Fruit fly (Drosophila melanogaster): Measurements from ENCODE around the gene rdgC.

rdgC gene

DNA sequence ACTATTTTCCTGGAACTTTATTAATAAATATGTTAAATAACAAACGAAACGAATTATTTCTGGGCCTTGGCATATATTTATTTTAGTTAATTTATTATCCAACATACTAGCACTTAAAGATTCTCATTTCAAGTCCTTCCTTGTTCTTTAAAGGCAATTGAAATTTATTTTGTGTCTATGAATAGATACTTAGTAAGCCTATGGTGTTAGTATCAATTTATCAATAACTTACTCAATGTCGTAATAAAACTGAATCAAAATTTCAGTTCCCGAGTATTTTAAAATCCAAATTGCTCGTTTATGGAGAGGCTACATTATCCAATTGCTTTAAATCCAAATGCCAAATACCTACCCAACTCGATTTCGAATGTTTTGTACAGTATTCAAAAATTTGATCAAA, 17.6 kb downstream of the rdgC start, which contains the start of gene CG32228:
CG32228 (plus strand) TSS at position 301 of the 400 bp plus-strand sequence.
- TF ChIP-seq Myc (optimal IDR thresholded peaks at IDR 0.05) (no peak), jim (GFP tag; optimal IDR thresholded peaks at IDR 0.05) (no peak), br (GFP tag; optimal IDR thresholded peaks at IDR 0.05) (no peak), brk (GFP tag; optimal IDR thresholded peaks at IDR 0.05) (no peak), Abd-B (GFP tag; optimal IDR thresholded peaks at IDR 0.05) (no peak), tai (GFP tag; optimal IDR thresholded peaks at IDR 0.05) (no peak), psq (GFP tag; optimal IDR thresholded peaks at IDR 0.05) (no peak), Dfd (GFP tag; optimal IDR thresholded peaks at IDR 0.05) (no peak), Rel (GFP tag; optimal IDR thresholded peaks at IDR 0.05) (no peak), Rel (tag; optimal IDR thresholded peaks at IDR 0.05) (no peak), pan (optimal IDR thresholded peaks at IDR 0.05) (no peak), dl (GFP tag; optimal IDR thresholded peaks at IDR 0.05; ENCODE audit: insufficient read depth in 1 of 2, partially characterized antibody in 2 of 2) (no peak), N (GFP tag; optimal IDR thresholded peaks at IDR 0.05) (no peak), OdsH (GFP tag; optimal IDR thresholded peaks at IDR 0.05) (no peak), Sp1 (GFP tag; optimal IDR thresholded peaks at IDR 0.05) (no peak), CG9705 (GFP tag; optimal IDR thresholded peaks at IDR 0.05) (no peak)

DNA sequence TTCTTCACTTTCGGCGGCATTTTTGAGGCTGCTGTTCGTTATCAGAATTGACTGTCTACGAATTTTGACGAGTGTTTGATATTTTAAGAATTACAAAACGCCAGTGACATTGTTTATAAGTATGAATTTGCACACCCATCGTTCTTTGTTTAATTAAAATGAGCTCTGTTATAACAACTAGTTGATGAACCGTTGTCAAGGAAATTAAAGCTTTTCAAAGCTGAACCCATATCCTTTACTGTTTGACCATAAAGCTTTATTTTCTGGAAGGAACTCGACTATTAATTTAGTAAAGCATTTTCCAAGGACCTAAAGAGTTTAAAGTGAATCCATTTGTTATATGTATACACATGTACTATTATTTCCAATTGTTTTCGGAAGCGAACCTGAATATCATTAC, 27.4 kb downstream of the rdgC start, which contains the start of gene CG17122:
CG17122 (minus strand) TSS at position 101 of the 400 bp plus-strand sequence.
- TF ChIP-seq Hnf4 (GFP tag; optimal IDR thresholded peaks at IDR 0.05) (no peak), Mio (GFP tag; optimal IDR thresholded peaks at IDR 0.05) (no peak), N (GFP tag; optimal IDR thresholded peaks at IDR 0.05) (no peak), fru (GFP tag; optimal IDR thresholded peaks at IDR 0.05) (no peak), dl (GFP tag; optimal IDR thresholded peaks at IDR 0.05; ENCODE audit: insufficient read depth in 1 of 2, partially characterized antibody in 2 of 2) (no peak), OdsH (GFP tag; optimal IDR thresholded peaks at IDR 0.05) (no peak), woc (GFP tag; optimal IDR thresholded peaks at IDR 0.05) (no peak), rgr (GFP tag; optimal IDR thresholded peaks at IDR 0.05) (no peak), foxo (GFP tag; optimal IDR thresholded peaks at IDR 0.05) (no peak), lola (GFP tag; optimal IDR thresholded peaks at IDR 0.05) (no peak), Jra (GFP tag; optimal IDR thresholded peaks at IDR 0.05) (no peak), brk (GFP tag; optimal IDR thresholded peaks at IDR 0.05) (no peak), Dfd (GFP tag; optimal IDR thresholded peaks at IDR 0.05) (no peak), Rel (GFP tag; optimal IDR thresholded peaks at IDR 0.05) (no peak), Rel (tag; optimal IDR thresholded peaks at IDR 0.05) (no peak), dsf (GFP tag; optimal IDR thresholded peaks at IDR 0.05; ENCODE audit: borderline replicate concordance) (no peak), Hr78 (GFP tag; optimal IDR thresholded peaks at IDR 0.05) (no peak), usp (GFP tag; optimal IDR thresholded peaks at IDR 0.05) (no peak), Vsx2 (GFP tag; optimal IDR thresholded peaks at IDR 0.05; ENCODE audit: partially characterized antibody) (no peak), GATAd (GFP tag; optimal IDR thresholded peaks at IDR 0.05) (no peak)

DNA sequence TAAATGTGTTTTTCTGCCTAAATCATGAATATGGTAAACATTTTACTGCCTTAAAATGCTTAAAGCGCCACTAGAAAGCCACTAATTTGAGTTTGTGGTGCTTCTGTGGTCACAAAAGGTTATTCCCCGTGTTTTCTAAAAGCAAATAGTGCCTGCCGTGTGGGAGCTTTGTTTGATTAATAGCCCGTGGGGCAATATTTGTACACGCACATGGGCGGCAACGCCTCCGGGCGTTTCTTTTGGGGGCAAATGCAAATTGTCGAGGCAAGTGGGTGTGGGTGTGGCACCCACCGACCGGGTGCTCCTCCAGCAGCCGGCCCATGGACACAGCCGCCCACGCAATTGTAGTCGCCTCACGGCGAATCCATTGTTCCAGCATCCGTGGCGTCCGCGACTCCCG, 28.0 kb downstream of the rdgC start:
- TF ChIP-seq lola (GFP tag; optimal IDR thresholded peaks at IDR 0.05) = no peak
- TF ChIP-seq Hr78 (GFP tag; optimal IDR thresholded peaks at IDR 0.05) = no peak
- TF ChIP-seq CrebA (GFP tag; optimal IDR thresholded peaks at IDR 0.05; ENCODE audit: borderline replicate concordance) = no peak
- no peak for TF ChIP-seq dsf (GFP tag; optimal IDR thresholded peaks at IDR 0.05; ENCODE audit: borderline replicate concordance)
- no peak for TF ChIP-seq brk (GFP tag; optimal IDR thresholded peaks at IDR 0.05)
- no peak for TF ChIP-seq tai (GFP tag; optimal IDR thresholded peaks at IDR 0.05)
- TF ChIP-seq OdsH (GFP tag; optimal IDR thresholded peaks at IDR 0.05) = no peak
- TF ChIP-seq Hr83 (GFP tag; optimal IDR thresholded peaks at IDR 0.05; ENCODE audit: poor library complexity, severe bottlenecking) = no peak

DNA sequence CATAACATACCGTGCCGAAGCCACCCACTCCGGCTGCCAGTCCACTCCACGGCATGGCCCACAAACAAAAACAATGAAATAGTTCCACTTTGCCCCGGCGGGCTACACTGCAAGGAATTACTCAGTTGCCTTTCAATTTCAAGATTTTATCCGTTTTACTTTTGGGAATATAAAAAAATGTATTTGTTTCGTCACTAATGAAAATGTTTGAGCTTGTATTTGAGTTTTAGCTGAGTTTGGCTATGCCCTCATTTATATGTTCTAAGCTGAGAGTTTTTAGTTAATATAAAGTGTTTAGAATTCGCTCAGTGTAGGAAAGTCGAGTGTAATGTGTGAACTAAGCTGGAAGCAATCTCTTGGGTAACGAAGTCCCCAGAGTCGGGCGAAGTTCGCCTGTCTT, 28.7 kb downstream of the rdgC start:
- TF ChIP-seq Dif (GFP tag; optimal IDR thresholded peaks at IDR 0.05; ENCODE audit: partially characterized antibody) (no peak), foxo (GFP tag; optimal IDR thresholded peaks at IDR 0.05) (no peak), Abd-B (GFP tag; optimal IDR thresholded peaks at IDR 0.05) (no peak), Hr78 (GFP tag; optimal IDR thresholded peaks at IDR 0.05) (no peak), dmrt93B (GFP tag; optimal IDR thresholded peaks at IDR 0.05) (no peak), fru (GFP tag; optimal IDR thresholded peaks at IDR 0.05) (no peak), Sp1 (GFP tag; optimal IDR thresholded peaks at IDR 0.05) (no peak), Mio (GFP tag; optimal IDR thresholded peaks at IDR 0.05) (no peak), jim (GFP tag; optimal IDR thresholded peaks at IDR 0.05) (no peak), CrebA (GFP tag; optimal IDR thresholded peaks at IDR 0.05; ENCODE audit: borderline replicate concordance) (no peak), woc (GFP tag; optimal IDR thresholded peaks at IDR 0.05) (no peak), HLH106 (tag; optimal IDR thresholded peaks at IDR 0.05) (no peak), CG32264 (GFP tag; optimal IDR thresholded peaks at IDR 0.05) (no peak), lola (GFP tag; optimal IDR thresholded peaks at IDR 0.05) (no peak), Myc (optimal IDR thresholded peaks at IDR 0.05) (no peak), GATAd (GFP tag; optimal IDR thresholded peaks at IDR 0.05) (no peak)
